Worm (Caenorhabditis elegans) whole organism, L4/young adult: ENCODE data around the gene scyl-1.

ENCODE experiments used
- W03F9.2 ChIP-seq: fragments of 150-350 bp; optimal IDR thresholded peaks from 2 replicates; lab custom pipeline; 2014; ENCODE audit warnings: missing biosample characterization, missing genetic modification characterization
- dao-5 ChIP-seq: sonication (generic microtip); optimal IDR thresholded peaks from 2 replicates; lab custom pipeline; 2016; ENCODE audit warnings: missing genotype, missing genetic modification characterization, moderate library complexity, missing compliant biosample characterization
- him-1 ChIP-seq: sonication (generic microtip); optimal IDR thresholded peaks from 2 replicates; lab custom pipeline; 2016; ENCODE audit warnings: missing genotype, missing genetic modification reagents, missing genetic modification characterization, missing compliant biosample characterization

ce11 chrV:13061836-13062235 is 20.3 kb upstream of the scyl-1 start, which contains the start of gene F42E8.1:
- TF ChIP-seq W03F9.2 (no peak), dao-5 (tag; lab: Kevin White, UChicago) (no peak), him-1 (no peak)
